Worm (Caenorhabditis elegans): Measurements from ENCODE around the gene CD4.8.

CD4.8 gene

ce11 chrV:5592323-5592722 is 8.8 kb downstream of the CD4.8 start, which contains the start of gene vps-37:
Gene vps-37 (plus strand): TSS chrV:5592700.
- TF ChIP-seq ceh-43 (GFP tag; optimal IDR thresholded peaks at IDR 0.05) (peak; percentile 11), zip-8 (tag; optimal IDR thresholded peaks at IDR 0.05) (no peak), unc-120 (tag; optimal IDR thresholded peaks at IDR 0.05; ENCODE audit: poor library complexity, severe bottlenecking) (no peak), sptf-1 (tag; optimal IDR thresholded peaks at IDR 0.05) (peak; percentile 56), lin-13 (tag; optimal IDR thresholded peaks at IDR 0.05) (peak; percentile 43), lsy-2 (tag; optimal IDR thresholded peaks at IDR 0.05) (peak; percentile 86), nhr-12 (tag; optimal IDR thresholded peaks at IDR 0.05) (no peak), mls-2 (tag; optimal IDR thresholded peaks at IDR 0.05) (peak; percentile 32), bed-3 (GFP tag; optimal IDR thresholded peaks at IDR 0.05) (peak; percentile 18), ztf-11 (tag; optimal IDR thresholded peaks at IDR 0.05) (peak; percentile 3), ces-1 (GFP tag; optimal IDR thresholded peaks at IDR 0.05) (peak; percentile 98), nhr-237 (tag; optimal IDR thresholded peaks at IDR 0.05) (peak; percentile 70), flh-1 (GFP tag; optimal IDR thresholded peaks at IDR 0.05) (no peak), drap-1 (GFP tag; optimal IDR thresholded peaks at IDR 0.05) (peak; percentile 21), lin-32 (GFP tag; optimal IDR thresholded peaks at IDR 0.05) (no peak), cnd-1 (tag; optimal IDR thresholded peaks at IDR 0.05) (peak; percentile 39), sem-2 (GFP tag; optimal IDR thresholded peaks at IDR 0.05) (no peak), mep-1 (tag; optimal IDR thresholded peaks at IDR 0.05) (peak; percentile 76), unc-62 (GFP tag; optimal IDR thresholded peaks at IDR 0.05) (peak; percentile 4), pha-4 (tag; optimal IDR thresholded peaks at IDR 0.05) (peak; percentile 72), ceh-39 (tag; optimal IDR thresholded peaks at IDR 0.05) (peak; percentile 44), M03D4.4 (tag; optimal IDR thresholded peaks at IDR 0.05) (peak; percentile 51)

ce11 chrV:5591887-5592286 is 9.3 kb downstream of the CD4.8 start:
- TF ChIP-seq nhr-12 (tag; optimal IDR thresholded peaks at IDR 0.05) (no peak), nhr-2 (tag; optimal IDR thresholded peaks at IDR 0.05) (no peak), hlh-1 (tag; optimal IDR thresholded peaks at IDR 0.05) (no peak), unc-120 (tag; optimal IDR thresholded peaks at IDR 0.05; ENCODE audit: poor library complexity, severe bottlenecking) (no peak)

DNA sequence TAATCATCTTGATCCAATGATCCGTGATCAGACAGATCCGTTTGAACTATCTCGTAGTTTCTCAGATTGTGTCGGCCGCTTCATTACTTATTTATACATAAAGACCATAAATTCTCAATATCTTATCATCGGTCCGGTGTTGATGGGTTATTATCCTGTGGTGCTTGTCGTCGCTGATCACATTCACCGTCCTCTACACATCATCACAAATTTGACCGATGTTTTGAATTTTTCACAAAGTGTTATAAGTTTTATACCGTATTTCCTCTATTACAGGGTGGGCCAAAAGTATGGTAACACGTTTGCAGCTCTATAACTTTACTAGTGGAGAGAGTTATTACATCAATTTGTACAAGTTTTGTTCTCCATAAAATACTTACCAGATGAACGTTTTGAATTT is 13.2 kb downstream of the CD4.8 start:
- TF ChIP-seq lin-32 (GFP tag; optimal IDR thresholded peaks at IDR 0.05), result no peak
- TF ChIP-seq ham-2 (GFP tag; optimal IDR thresholded peaks at IDR 0.05), result no peak
- no peak for TF ChIP-seq tbx-8 (GFP tag; optimal IDR thresholded peaks at IDR 0.05)
- no peak for TF ChIP-seq ceh-39 (tag; optimal IDR thresholded peaks at IDR 0.05)
- TF ChIP-seq blmp-1 (tag; optimal IDR thresholded peaks at IDR 0.05), result no peak
- TF ChIP-seq ceh-83 (GFP tag; optimal IDR thresholded peaks at IDR 0.05), result no peak
- no peak for TF ChIP-seq elt-3 (tag; optimal IDR thresholded peaks at IDR 0.05)
- no peak for TF ChIP-seq lsy-2 (tag; optimal IDR thresholded peaks at IDR 0.05)
- no peak for TF ChIP-seq nhr-2 (tag; optimal IDR thresholded peaks at IDR 0.05)
- no peak for TF ChIP-seq nhr-237 (tag; optimal IDR thresholded peaks at IDR 0.05)

DNA sequence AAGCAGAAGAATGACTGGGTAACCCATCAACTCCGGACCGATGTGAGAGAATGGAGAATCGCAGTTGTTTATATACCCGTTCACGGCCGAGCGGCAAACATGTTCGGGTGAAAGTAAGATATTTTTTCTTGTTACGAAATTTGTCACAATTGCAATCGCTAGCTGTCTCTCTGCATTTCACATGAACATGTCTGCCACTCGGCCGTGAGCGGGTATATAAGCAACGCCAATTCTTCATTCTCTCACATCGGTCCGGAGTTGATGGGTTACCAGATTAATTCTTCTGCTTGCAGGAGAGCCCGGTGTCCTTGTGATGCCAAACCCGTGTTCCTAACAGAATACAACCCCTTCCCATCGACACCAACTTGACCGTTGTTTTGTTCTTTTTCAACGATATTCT is 14.1 kb downstream of the CD4.8 start:
- no peak for TF ChIP-seq sem-2 (GFP tag; optimal IDR thresholded peaks at IDR 0.05)
- TF ChIP-seq nhr-28 (tag; optimal IDR thresholded peaks at IDR 0.05), result no peak
- TF ChIP-seq lin-32 (GFP tag; optimal IDR thresholded peaks at IDR 0.05), result no peak
- no peak for TF ChIP-seq nhr-2 (tag; optimal IDR thresholded peaks at IDR 0.05)
- no peak for TF ChIP-seq unc-62 (GFP tag; optimal IDR thresholded peaks at IDR 0.05)
- TF ChIP-seq hlh-1 (tag; optimal IDR thresholded peaks at IDR 0.05), result no peak
- no peak for TF ChIP-seq mep-1 (tag; optimal IDR thresholded peaks at IDR 0.05)
- no peak for TF ChIP-seq nhr-76 (tag; optimal IDR thresholded peaks at IDR 0.05)
- no peak for TF ChIP-seq sptf-1 (tag; optimal IDR thresholded peaks at IDR 0.05)
- TF ChIP-seq unc-39 (tag; optimal IDR thresholded peaks at IDR 0.05), result no peak

DNA sequence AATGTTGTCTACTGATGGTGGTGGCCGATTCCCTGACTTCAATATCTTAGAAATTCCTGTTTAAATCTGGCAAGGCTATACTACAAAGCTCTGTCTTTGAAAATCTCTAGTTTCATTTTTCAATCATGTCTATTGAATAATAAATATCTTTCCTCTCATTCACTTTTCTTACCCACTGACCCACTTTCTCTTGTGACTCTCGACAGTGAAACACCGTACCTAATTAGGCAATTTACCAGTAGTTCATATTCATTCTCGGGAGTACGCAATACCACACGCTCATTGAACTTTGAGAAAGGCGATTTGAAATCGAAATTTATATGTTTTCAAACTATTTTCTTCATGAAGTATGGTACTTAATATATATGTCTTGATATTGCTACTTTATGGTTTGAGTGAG is 16.3 kb downstream of the CD4.8 start, which contains the start of gene CD4.11:
Gene CD4.11 (plus strand): TSS at position 301 of the 400 bp plus-strand sequence.
- no peak for TF ChIP-seq M03D4.4 (tag; optimal IDR thresholded peaks at IDR 0.05)
- TF ChIP-seq lin-32 (GFP tag; optimal IDR thresholded peaks at IDR 0.05), result no peak
- no peak for TF ChIP-seq ceh-43 (GFP tag; optimal IDR thresholded peaks at IDR 0.05)
- no peak for TF ChIP-seq mab-5 (tag; optimal IDR thresholded peaks at IDR 0.05)
- no peak for TF ChIP-seq ceh-39 (tag; optimal IDR thresholded peaks at IDR 0.05)
- no peak for TF ChIP-seq bed-3 (GFP tag; optimal IDR thresholded peaks at IDR 0.05)
- TF ChIP-seq blmp-1 (tag; optimal IDR thresholded peaks at IDR 0.05), result no peak
- TF ChIP-seq lsy-2 (tag; optimal IDR thresholded peaks at IDR 0.05), result no peak
- TF ChIP-seq ztf-11 (tag; optimal IDR thresholded peaks at IDR 0.05), result no peak
- no peak for TF ChIP-seq snpc-4 (tag; optimal IDR thresholded peaks at IDR 0.05)
- no peak for TF ChIP-seq unc-62 (GFP tag; optimal IDR thresholded peaks at IDR 0.05)
- no peak for TF ChIP-seq flh-1 (GFP tag; optimal IDR thresholded peaks at IDR 0.05)
- TF ChIP-seq elt-3 (tag; optimal IDR thresholded peaks at IDR 0.05), result no peak
- no peak for TF ChIP-seq pha-4 (tag; optimal IDR thresholded peaks at IDR 0.05)
- no peak for TF ChIP-seq ceh-83 (GFP tag; optimal IDR thresholded peaks at IDR 0.05)
- no peak for TF ChIP-seq drap-1 (GFP tag; optimal IDR thresholded peaks at IDR 0.05)
